Worm (Caenorhabditis elegans) whole organism, L4 larva: ENCODE measurements around the gene C36B7.3.

Experiments
- D1046.2 ChIP-seq: fragments of 200-800 bp; sonication (Bioruptor generic); IDR thresholded peaks from 2 replicates; pipeline ENCODE4 v1.3.6; 2022; ENCODE audit warnings: missing genetic modification characterization, missing compliant biosample characterization
- F49E8.2 ChIP-seq: sonication (generic microtip); optimal IDR thresholded peaks from 2 replicates; lab custom pipeline; 2016; ENCODE audit warnings: missing compliant biosample characterization, mild to moderate bottlenecking, missing genetic modification characterization, borderline replicate concordance
- Y75B8A.6 ChIP-seq: fragments of 200-800 bp; sonication (Bioruptor generic); IDR thresholded peaks from 2 replicates; pipeline ENCODE4 v1.3.6; 2022; ENCODE audit warnings: missing genetic modification reagents, missing genetic modification characterization, missing compliant biosample characterization
- ZK337.2 ChIP-seq: fragments of 200-800 bp; sonication (Bioruptor generic); IDR thresholded peaks from 2 replicates; pipeline ENCODE4 v1.3.6; 2022; ENCODE audit warnings: missing genetic modification reagents, missing genetic modification characterization, missing compliant biosample characterization
- aha-1 ChIP-seq: fragments of 150-350 bp; peaks from one replicate; lab custom pipeline; 2014; ENCODE audit warnings: missing biosample characterization, missing genetic modification characterization
- ceh-32 ChIP-seq: sonication (generic microtip); optimal IDR thresholded peaks from 2 replicates; lab custom pipeline; 2016; ENCODE audit warnings: mild to moderate bottlenecking, missing genetic modification characterization, missing compliant biosample characterization; ENCODE audit not compliant: poor library complexity
- ceh-82 ChIP-seq: sonication (generic microtip); optimal IDR thresholded peaks from 2 replicates; lab custom pipeline; 2017; ENCODE audit warnings: missing biosample characterization, missing genetic modification characterization
- cey-2 ChIP-seq: sonication (generic microtip); optimal IDR thresholded peaks from 3 replicates; lab custom pipeline; 2017; ENCODE audit warnings: missing genetic modification characterization, mild to moderate bottlenecking, missing compliant biosample characterization, antibody characterized with exemption, borderline replicate concordance; ENCODE audit not compliant: insufficient read depth
- ctbp-1 ChIP-seq: fragments of 200-800 bp; sonication (Bioruptor generic); IDR thresholded peaks from 2 replicates; pipeline ENCODE4 v1.3.6; 2022; ENCODE audit warnings: missing genetic modification reagents, missing genetic modification characterization, missing compliant biosample characterization
- daf-16 ChIP-seq, 3 experiments: sonication (generic microtip); optimal IDR thresholded peaks; 2 replicates each; lab custom pipeline; 2016 to 2017; ENCODE audit warnings: missing genetic modification characterization in 3 of 3, missing genetic modification reagents in 3 of 3, mild to moderate bottlenecking in 2 of 3, missing compliant biosample characterization in 2 of 3, missing biosample characterization in 1 of 3, moderate library complexity in 1 of 3
- daf-19 ChIP-seq: fragments of 200-800 bp; sonication (Bioruptor generic); conservative IDR thresholded peaks from 2 replicates; pipeline ENCODE4 v1.3.6; 2022; ENCODE audit warnings: missing genetic modification characterization, missing compliant biosample characterization
- dpl-1 ChIP-seq: fragments of 150-350 bp; optimal IDR thresholded peaks from 2 replicates; lab custom pipeline; 2014; ENCODE audit warnings: missing biosample characterization, missing genetic modification reagents, missing genetic modification characterization
- dve-1 ChIP-seq: sonication (generic microtip); optimal IDR thresholded peaks from 2 replicates; lab custom pipeline; 2017; ENCODE audit warnings: antibody characterized with exemption, mild to moderate bottlenecking, missing genetic modification characterization, missing compliant biosample characterization; ENCODE audit not compliant: insufficient read depth
- egl-43 ChIP-seq: fragments of 200-800 bp; sonication (Bioruptor generic); IDR thresholded peaks from 2 replicates; pipeline ENCODE4 v1.3.6; 2022; ENCODE audit warnings: missing genetic modification reagents, missing genetic modification characterization, missing compliant biosample characterization
- fos-1 ChIP-seq: fragments of 150-350 bp; optimal IDR thresholded peaks from 2 replicates; lab custom pipeline; 2014; ENCODE audit warnings: missing biosample characterization, missing genetic modification characterization
- hlh-30 ChIP-seq: sonication (generic microtip); optimal IDR thresholded peaks from 2 replicates; lab custom pipeline; 2017; ENCODE audit warnings: antibody characterized with exemption, mild to moderate bottlenecking, missing genetic modification characterization, missing compliant biosample characterization; ENCODE audit not compliant: insufficient read depth
- hmg-1.1 ChIP-seq: fragments of 200-800 bp; sonication (Bioruptor generic); IDR thresholded peaks from 2 replicates; pipeline ENCODE4 v1.3.6; 2022; ENCODE audit warnings: missing genetic modification reagents, missing genetic modification characterization, missing compliant biosample characterization
- lin-38 ChIP-seq: fragments of 200-800 bp; sonication (Bioruptor generic); IDR thresholded peaks from 2 replicates; pipeline ENCODE4 v1.3.6; 2022; ENCODE audit warnings: missing genetic modification reagents, missing genetic modification characterization, missing compliant biosample characterization
- lin-39 ChIP-seq: fragments of 150-350 bp; optimal IDR thresholded peaks from 2 replicates; lab custom pipeline; 2014; ENCODE audit warnings: missing biosample characterization, missing genetic modification reagents, missing genetic modification characterization
- mdl-1 ChIP-seq, 2 experiments: fragments of 150-350 bp in 1 of 2; sonication (generic microtip) in 1 of 2; optimal IDR thresholded peaks; 2 replicates each; lab custom pipeline; 2014 to 2017; ENCODE audit warnings: missing biosample characterization in 2 of 2, missing genetic modification characterization in 2 of 2
- mep-1 ChIP-seq: fragments of 150-350 bp; sonication (generic microtip); optimal IDR thresholded peaks from 3 replicates; lab custom pipeline; 2014; ENCODE audit warnings: missing biosample characterization, missing genetic modification characterization
- nhr-111 ChIP-seq: fragments of 200-800 bp; sonication (Bioruptor generic); optimal IDR thresholded peaks from 2 replicates; lab custom pipeline; 2018; ENCODE audit warnings: mild to moderate bottlenecking, missing genetic modification characterization, missing compliant biosample characterization
- nhr-25 ChIP-seq: sonication (generic microtip); optimal IDR thresholded peaks from 2 replicates; lab custom pipeline; 2017; ENCODE audit warnings: missing genetic modification characterization, mild to moderate bottlenecking, missing compliant biosample characterization, antibody characterized with exemption, moderate library complexity, borderline replicate concordance; ENCODE audit not compliant: insufficient read depth
- nhr-28 ChIP-seq: fragments of 150-350 bp; optimal IDR thresholded peaks from 2 replicates; lab custom pipeline; 2014; ENCODE audit warnings: missing biosample characterization, missing genetic modification characterization
- nhr-42 ChIP-seq: fragments of 200-800 bp; sonication (Bioruptor generic); IDR thresholded peaks from 2 replicates; pipeline ENCODE4 v1.3.6; 2022; ENCODE audit warnings: missing genetic modification characterization, missing compliant biosample characterization
- nhr-76 ChIP-seq: fragments of 150-350 bp; optimal IDR thresholded peaks from 2 replicates; lab custom pipeline; 2014; ENCODE audit warnings: missing biosample characterization, missing genetic modification characterization
- pha-4 ChIP-seq, 2 experiments: fragments of 150-350 bp in 1 of 2; fragments of 200-800 bp in 1 of 2; sonication (Bioruptor generic) in 1 of 2; IDR thresholded peaks in 1 of 2; optimal IDR thresholded peaks in 1 of 2; 2 replicates each; pipeline versions ENCODE4 v1.3.6 to Lab custom; 2014 to 2022; ENCODE audit warnings: missing genetic modification characterization in 2 of 2, missing genetic modification reagents in 2 of 2, missing biosample characterization in 1 of 2, missing compliant biosample characterization in 1 of 2
- php-3 ChIP-seq: fragments of 200-800 bp; sonication (Bioruptor generic); IDR thresholded peaks from 2 replicates; pipeline ENCODE4 v1.3.6; 2022; ENCODE audit warnings: missing genetic modification reagents, missing genetic modification characterization, missing compliant biosample characterization
- pqm-1 ChIP-seq: sonication (generic microtip); optimal IDR thresholded peaks from 2 replicates; lab custom pipeline; 2017; ENCODE audit warnings: missing biosample characterization, missing genetic modification characterization
- tra-1 ChIP-seq: fragments of 200-800 bp; sonication (Bioruptor generic); IDR thresholded peaks from 2 replicates; pipeline ENCODE4 v1.3.6; 2022; ENCODE audit warnings: missing genetic modification reagents, missing genetic modification characterization, missing compliant biosample characterization
- unc-130 ChIP-seq: sonication (generic microtip); optimal IDR thresholded peaks from 2 replicates; lab custom pipeline; 2016; ENCODE audit warnings: missing genetic modification reagents, missing genetic modification characterization, missing compliant biosample characterization
- unc-62 ChIP-seq, 3 experiments: fragments of 150-350 bp in 1 of 3; sonication (generic microtip); optimal IDR thresholded peaks in 2 of 3; peaks in 1 of 3; 1 replicate in 1 of 3; 2 replicates in 2 of 3; lab custom pipeline; 2014 to 2017; ENCODE audit warnings: missing biosample characterization in 3 of 3, missing genetic modification characterization in 3 of 3, missing genetic modification reagents in 3 of 3, missing genotype in 1 of 3
- zag-1 ChIP-seq: fragments of 150-350 bp; optimal IDR thresholded peaks from 2 replicates; lab custom pipeline; 2014; ENCODE audit warnings: missing biosample characterization, missing genetic modification characterization
- ztf-7 ChIP-seq: fragments of 150-350 bp; optimal IDR thresholded peaks from 2 replicates; lab custom pipeline; 2014; ENCODE audit warnings: missing biosample characterization, missing genetic modification characterization

C36B7.3 gene

ce11 chrX:7122655-7123054, 21.1 kb downstream of the C36B7.3 start:
- no peak for TF ChIP-seq ceh-82 (tag; lab: Kevin White, UChicago)
- peak in 1 of 2 experiments; percentile 91 for TF ChIP-seq unc-62 (GFP tag; optimal IDR thresholded peaks at IDR 0.05 in 1 of 2; lab: Kevin White, UChicago)
- no peak for TF ChIP-seq unc-62 (tag; optimal IDR thresholded peaks at IDR 0.05; lab: Kevin White, UChicago)

ce11 chrX:7124044-7124443, 22.5 kb downstream of the C36B7.3 start:
- TF ChIP-seq ztf-7 (tag; lab: Kevin White, UChicago), result no peak
- TF ChIP-seq nhr-28, result peak; percentile 17
- no peak for TF ChIP-seq dve-1 (tag; lab: Kevin White, UChicago)
- no peak for TF ChIP-seq zag-1 (tag; lab: Kevin White, UChicago)
- TF ChIP-seq ceh-32 (tag; lab: Kevin White, UChicago), result no peak
- TF ChIP-seq ctbp-1 (GFP tag; lab: Robert Waterston, UW), result no peak
- no peak for TF ChIP-seq lin-39
- peak in 1 of 2 experiments; percentile 48 for TF ChIP-seq unc-62 (GFP tag; optimal IDR thresholded peaks at IDR 0.05 in 1 of 2; lab: Kevin White, UChicago)
- no peak for TF ChIP-seq unc-62 (tag; optimal IDR thresholded peaks at IDR 0.05; lab: Kevin White, UChicago)
- TF ChIP-seq mdl-1 (tag; optimal IDR thresholded peaks at IDR 0.05; lab: Kevin White, UChicago), result no peak
- TF ChIP-seq pqm-1 (tag; lab: Kevin White, UChicago), result peak; percentile 50
- TF ChIP-seq daf-16 (GFP tag; optimal IDR thresholded peaks at IDR 0.05; lab: Kevin White, UChicago), result no peak
- peak; percentile 69 for TF ChIP-seq daf-16 (tag; optimal IDR thresholded peaks at IDR 0.05; lab: Kevin White, UChicago)
- TF ChIP-seq ceh-82 (tag; lab: Kevin White, UChicago), result no peak
- TF ChIP-seq hmg-1.1 (GFP tag; lab: Robert Waterston, UW), result no peak
- TF ChIP-seq, all 104 proteins: peak for 4

- TF ChIP-seq pqm-1 (tag; lab: Kevin White, UChicago) (peak; percentile 47), fos-1 (no peak), daf-16 (GFP tag; optimal IDR thresholded peaks at IDR 0.05; lab: Kevin White, UChicago) (no peak), daf-16 (tag; optimal IDR thresholded peaks at IDR 0.05; lab: Kevin White, UChicago) (peak; percentile 80), nhr-28 (peak; percentile 20), nhr-111 (no peak), nhr-76 (tag; lab: Kevin White, UChicago) (no peak), aha-1 (tag; lab: Kevin White, UChicago) (peak; percentile 7), nhr-42 (GFP tag; lab: Robert Waterston, UW) (no peak)
These were observed 23.6 kb downstream of the C36B7.3 start for ce11 chrX:7125178-7125577.

DNA sequence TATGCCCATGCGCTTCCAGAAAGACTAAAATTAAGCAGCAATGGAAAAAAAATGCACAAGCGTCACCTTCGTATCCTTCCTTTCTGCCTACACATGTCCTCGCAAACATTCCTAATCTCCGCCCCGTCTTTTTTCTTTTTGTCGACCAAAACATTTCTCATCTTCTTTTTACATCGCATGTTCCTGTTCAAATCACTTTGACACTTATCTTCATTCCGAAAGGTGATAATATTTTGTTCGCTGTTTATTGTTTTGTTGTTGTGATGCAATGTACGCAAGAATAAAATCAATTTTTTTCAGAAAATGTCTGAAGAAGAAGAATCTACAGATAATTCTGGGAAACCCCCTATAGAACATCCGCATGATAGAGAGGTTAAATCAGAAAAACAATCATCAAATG, 24.8 kb downstream of the C36B7.3 start, which contains the start of gene ist-1:
TSS of gene ist-1 (plus strand) at position 301 of the 400 bp plus-strand sequence.
- TF ChIP-seq cey-2 (tag; lab: Kevin White, UChicago) (no peak), D1046.2 (GFP tag; lab: Robert Waterston, UW) (no peak), daf-16 (GFP tag; optimal IDR thresholded peaks at IDR 0.05; lab: Kevin White, UChicago) (peak in 1 of 2 experiments; percentile 41), daf-16 (tag; optimal IDR thresholded peaks at IDR 0.05; lab: Kevin White, UChicago) (no peak)

DNA sequence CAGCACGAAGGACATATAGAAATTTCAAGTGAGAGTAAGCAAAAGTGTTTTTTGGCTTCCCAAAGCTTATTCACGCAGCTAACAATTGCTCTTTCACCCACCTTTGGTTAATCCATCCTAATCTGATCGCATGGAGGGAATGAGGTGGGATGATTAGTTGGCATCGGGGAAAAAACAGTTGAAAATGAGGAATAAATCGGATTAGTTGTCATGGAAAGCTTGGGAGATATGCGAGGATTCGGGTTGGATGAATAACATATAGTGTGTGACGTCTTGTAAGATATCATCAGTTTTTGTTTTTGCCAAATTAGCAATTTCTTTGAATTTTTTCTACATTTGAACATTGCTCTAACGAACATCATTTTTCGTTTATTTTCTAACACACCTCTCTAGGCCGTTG, 27.0 kb downstream of the C36B7.3 start:
- TF ChIP-seq nhr-42 (GFP tag; lab: Robert Waterston, UW) (no peak), nhr-25 (tag; lab: Kevin White, UChicago) (no peak), daf-19 (GFP tag; lab: Robert Waterston, UW) (no peak), unc-130 (GFP tag; lab: Kevin White, UChicago) (no peak), pha-4 (GFP tag; IDR thresholded peaks at IDR 0.05; lab: Robert Waterston, UW) (no peak), pha-4 (tag; optimal IDR thresholded peaks at IDR 0.05; lab: Kevin White, UChicago) (no peak), F49E8.2 (tag; lab: Kevin White, UChicago) (no peak), hlh-30 (tag; lab: Kevin White, UChicago) (no peak), lin-38 (GFP tag; lab: Robert Waterston, UW) (no peak), Y75B8A.6 (no peak), dpl-1 (GFP tag; lab: Kevin White, UChicago) (no peak), ZK337.2 (GFP tag; lab: Robert Waterston, UW) (no peak), unc-62 (GFP tag; optimal IDR thresholded peaks at IDR 0.05 in 1 of 2; lab: Kevin White, UChicago) (no peak), unc-62 (tag; optimal IDR thresholded peaks at IDR 0.05; lab: Kevin White, UChicago) (no peak), mep-1 (tag; lab: Kevin White, UChicago) (no peak), nhr-28 (no peak), egl-43 (GFP tag; lab: Robert Waterston, UW) (no peak), tra-1 (no peak), php-3 (no peak), nhr-111 (no peak)
